Worm (Caenorhabditis elegans): ENCODE measurements around the gene C07A12.18.

DNA sequence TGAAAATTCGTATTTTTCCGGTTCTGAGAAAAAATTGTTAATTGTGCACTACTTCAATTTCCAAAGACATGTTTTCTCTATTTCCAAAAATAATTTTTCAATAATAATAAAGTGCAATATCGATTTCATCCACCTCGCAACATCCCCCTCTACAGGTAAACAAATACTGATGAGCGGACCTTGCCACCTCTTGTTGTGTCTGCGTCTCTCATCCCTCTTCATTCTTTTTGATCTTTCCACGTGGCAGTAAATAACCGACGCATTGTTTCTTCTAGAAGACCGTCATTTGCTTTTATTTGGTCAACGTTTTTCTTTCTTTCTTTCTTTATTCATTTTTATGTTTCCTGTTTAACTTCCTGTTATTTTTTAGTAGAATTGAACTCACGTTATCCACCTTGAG is 46.4 kb downstream of the C07A12.18 start:
- TF ChIP-seq nfya-1 (tag; optimal IDR thresholded peaks at IDR 0.05; ENCODE audit: borderline replicate concordance, insufficient read depth) (no peak), lin-35 (GFP tag; optimal IDR thresholded peaks at IDR 0.05) (no peak), ama-1 (optimal IDR thresholded peaks at IDR 0.05) (no peak), ama-1 (GFP tag; optimal IDR thresholded peaks at IDR 0.05) (no peak), attf-5 (GFP tag; optimal IDR thresholded peaks at IDR 0.05) (no peak), bed-2 (GFP tag; IDR thresholded peaks at IDR 0.05) (no peak), zim-3 (tag; optimal IDR thresholded peaks at IDR 0.05) (no peak), snpc-1.3 (tag; optimal IDR thresholded peaks at IDR 0.05; ENCODE audit: insufficient read depth) (no peak), unc-130 (GFP tag; optimal IDR thresholded peaks at IDR 0.05) (no peak), dpff-1 (tag; optimal IDR thresholded peaks at IDR 0.05) (no peak)
